Fruit fly (Drosophila melanogaster): ENCODE data around the gene Rubicon.

Rubicon gene

DNA sequence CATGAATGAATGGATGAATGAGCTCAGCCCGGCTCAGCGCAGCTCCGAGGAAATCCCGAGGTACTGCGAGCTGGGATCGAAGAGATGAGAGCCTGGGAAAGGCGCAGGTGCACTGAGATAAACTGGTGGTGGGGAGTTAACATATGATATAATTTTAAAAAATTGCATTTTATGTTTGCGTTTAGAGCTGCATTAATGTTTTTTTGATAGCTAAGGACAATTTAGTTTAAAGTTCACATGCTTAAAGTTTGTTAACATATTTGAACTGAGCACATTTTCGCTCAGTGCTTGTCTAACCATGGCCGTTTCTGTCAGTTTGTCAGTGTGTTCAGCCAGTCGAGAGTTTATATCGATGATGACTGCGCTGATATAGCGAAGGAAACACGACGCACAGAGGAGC, 53.4 kb downstream of the Rubicon start (continued):
- TF ChIP-seq Bgb (GFP tag; IDR thresholded peaks at IDR 0.05; ENCODE audit: partially characterized antibody) = no peak
- no peak for TF ChIP-seq bcd (GFP tag; optimal IDR thresholded peaks at IDR 0.05)
- TF ChIP-seq CG10654 (GFP tag; optimal IDR thresholded peaks at IDR 0.05) = no peak
- no peak for TF ChIP-seq CG14710 (tag; optimal IDR thresholded peaks at IDR 0.05)
- TF ChIP-seq zfh2 (GFP tag; optimal IDR thresholded peaks at IDR 0.05) = no peak
- TF ChIP-seq CG32532 (GFP tag; IDR thresholded peaks at IDR 0.05) = peak; percentile 6; the same call in 1 of the 2 replicates
- no peak for TF ChIP-seq CG17568 (GFP tag; optimal IDR thresholded peaks at IDR 0.05)
- TF ChIP-seq slp2 (GFP tag; optimal IDR thresholded peaks at IDR 0.05) = no peak
- TF ChIP-seq sd (tag; optimal IDR thresholded peaks at IDR 0.05) = no peak
- TF ChIP-seq Lim3 (GFP tag; IDR thresholded peaks at IDR 0.05) = no peak
- TF ChIP-seq Taf1 (GFP tag; IDR thresholded peaks at IDR 0.05) = no peak
- TF ChIP-seq CG6791 (GFP tag; IDR thresholded peaks at IDR 0.05; ENCODE audit: partially characterized antibody) = no peak
- no peak for TF ChIP-seq stwl (tag; optimal IDR thresholded peaks at IDR 0.05)
- TF ChIP-seq stc (GFP tag; IDR thresholded peaks at IDR 0.05) = no peak
- no peak for TF ChIP-seq Vsx1 (GFP tag; optimal IDR thresholded peaks at IDR 0.05)
- TF ChIP-seq CG10147 (GFP tag; optimal IDR thresholded peaks at IDR 0.05) = peak; percentile 13
- TF ChIP-seq seq (GFP tag; IDR thresholded peaks at IDR 0.05) = no peak
- TF ChIP-seq CG11456 (GFP tag; IDR thresholded peaks at IDR 0.05) = no peak
- no peak for TF ChIP-seq CHES-1-like (GFP tag; optimal IDR thresholded peaks at IDR 0.05)
- no peak for TF ChIP-seq CG6854 (GFP tag; optimal IDR thresholded peaks at IDR 0.05)
- peak; percentile 6 for TF ChIP-seq scrt (GFP tag; optimal IDR thresholded peaks at IDR 0.05)
- TF ChIP-seq CG5953 (GFP tag; IDR thresholded peaks at IDR 0.05) = no peak
- TF ChIP-seq NC2α (GFP tag; optimal IDR thresholded peaks at IDR 0.05) = no peak
- TF ChIP-seq Adf1 (GFP tag; IDR thresholded peaks at IDR 0.05) = no peak
- TF ChIP-seq Eip74EF (GFP tag; optimal IDR thresholded peaks at IDR 0.05) = no peak
- TF ChIP-seq knrl (GFP tag; IDR thresholded peaks at IDR 0.05; ENCODE audit: partially characterized antibody) = no peak
- TF ChIP-seq slbo (GFP tag; IDR thresholded peaks at IDR 0.05) = 0 out of 2 replicates have a peak, but pooled peaks have one; percentile 19
- no peak for TF ChIP-seq ash1 (GFP tag; optimal IDR thresholded peaks at IDR 0.05)
- TF ChIP-seq sisA (GFP tag; IDR thresholded peaks at IDR 0.05) = no peak
- no peak for TF ChIP-seq Side (GFP tag; optimal IDR thresholded peaks at IDR 0.05)
- no peak for TF ChIP-seq so (GFP tag; IDR thresholded peaks at IDR 0.05)
- no peak for TF ChIP-seq aop (GFP tag; IDR thresholded peaks at IDR 0.05)
- TF ChIP-seq dpn (GFP tag; optimal IDR thresholded peaks at IDR 0.05) = peak in 1 of 2 experiments; percentile 12
- no peak for TF ChIP-seq sug (tag; optimal IDR thresholded peaks at IDR 0.05)
- TF ChIP-seq repo (GFP tag; optimal IDR thresholded peaks at IDR 0.05) = no peak
- TF ChIP-seq CoRest (tag; optimal IDR thresholded peaks at IDR 0.05) = no peak
- peak; percentile 32 for TF ChIP-seq CG7839 (tag; optimal IDR thresholded peaks at IDR 0.05)
- no peak for TF ChIP-seq bsh (GFP tag; optimal IDR thresholded peaks at IDR 0.05)
- TF ChIP-seq CG4730 (GFP tag; IDR thresholded peaks at IDR 0.05) = no peak
- no peak for TF ChIP-seq CG7357 (GFP tag; IDR thresholded peaks at IDR 0.05)
- no peak for TF ChIP-seq sima (GFP tag; optimal IDR thresholded peaks at IDR 0.05)
- no peak for TF ChIP-seq lola (GFP tag; optimal IDR thresholded peaks at IDR 0.05)
- no peak for TF ChIP-seq eve (GFP tag; optimal IDR thresholded peaks at IDR 0.05)
- TF ChIP-seq nom (GFP tag; optimal IDR thresholded peaks at IDR 0.05) = peak; percentile 10
- TF ChIP-seq CG2678 (tag; optimal IDR thresholded peaks at IDR 0.05) = peak; percentile 52
- no peak for TF ChIP-seq CG3995 (GFP tag; optimal IDR thresholded peaks at IDR 0.05)
- TF ChIP-seq fd3F (GFP tag; optimal IDR thresholded peaks at IDR 0.05) = no peak
- TF ChIP-seq CG12942 (GFP tag; optimal IDR thresholded peaks at IDR 0.05) = no peak
- no peak for TF ChIP-seq nau (GFP tag; optimal IDR thresholded peaks at IDR 0.05)
- no peak for TF ChIP-seq dati (GFP tag; IDR thresholded peaks at IDR 0.05)
- no peak for TF ChIP-seq Oaz (GFP tag; IDR thresholded peaks at IDR 0.05)
